Fruit fly (Drosophila melanogaster) whole organism, adult: Measurements from ENCODE around the gene CG6398.

ENCODE experiments used
- CG11617 ChIP-seq: fragments of 200-800 bp; sonication (Bioruptor generic); optimal IDR thresholded peaks from 2 replicates; lab custom pipeline; 2017; ENCODE audit warnings: mild to moderate bottlenecking, missing biosample characterization, missing genetic modification reagents, missing genetic modification characterization
- CG12768 ChIP-seq: fragments of 200-800 bp; sonication (Bioruptor generic); optimal IDR thresholded peaks from 2 replicates; lab custom pipeline; 2017; ENCODE audit warnings: missing biosample characterization, missing genetic modification characterization, mild to moderate bottlenecking, moderate library complexity, missing genetic modification reagents
- CG14711 ChIP-seq: fragments of 200-800 bp; sonication (Bioruptor generic); optimal IDR thresholded peaks from 2 replicates; lab custom pipeline; 2018; ENCODE audit warnings: missing biosample characterization, mild to moderate bottlenecking, missing genetic modification characterization, moderate library complexity
- CG1620 ChIP-seq: fragments of 200-800 bp; sonication (Bioruptor generic); optimal IDR thresholded peaks from 2 replicates; lab custom pipeline; 2016; ENCODE audit warnings: missing biosample characterization, missing genetic modification characterization
- CG33017 ChIP-seq: fragments of 200-800 bp; sonication (Bioruptor generic); optimal IDR thresholded peaks from 2 replicates; lab custom pipeline; 2018; ENCODE audit warnings: missing biosample characterization, mild to moderate bottlenecking, missing genetic modification characterization, moderate library complexity
- CG5204 ChIP-seq: fragments of 200-800 bp; sonication (Bioruptor generic); optimal IDR thresholded peaks from 2 replicates; lab custom pipeline; 2016; ENCODE audit warnings: missing biosample characterization, missing genetic modification characterization
- CG7045 ChIP-seq: fragments of 200-800 bp; sonication (Bioruptor generic); optimal IDR thresholded peaks from 2 replicates; lab custom pipeline; 2017; ENCODE audit warnings: missing biosample characterization, mild to moderate bottlenecking, missing genetic modification characterization
- CG7101 ChIP-seq: fragments of 200-800 bp; sonication (Bioruptor generic); optimal IDR thresholded peaks from 2 replicates; lab custom pipeline; 2018; ENCODE audit warnings: missing biosample characterization, mild to moderate bottlenecking, missing genetic modification characterization, moderate library complexity
- Clk ChIP-seq: fragments of 200-800 bp; sonication (Bioruptor generic); optimal IDR thresholded peaks from 2 replicates; lab custom pipeline; 2017; ENCODE audit warnings: missing biosample characterization, missing genetic modification characterization
- Crg-1 ChIP-seq: fragments of 200-800 bp; sonication (Bioruptor generic); optimal IDR thresholded peaks from 2 replicates; lab custom pipeline; 2016; ENCODE audit warnings: missing biosample characterization, missing genetic modification characterization
- Hr96 ChIP-seq: fragments of 200-800 bp; sonication (Bioruptor generic); optimal IDR thresholded peaks from 2 replicates; lab custom pipeline; 2016; ENCODE audit warnings: missing biosample characterization, missing genetic modification characterization
- Mnt ChIP-seq: fragments of 200-800 bp; sonication (Bioruptor generic); optimal IDR thresholded peaks from 2 replicates; lab custom pipeline; 2016; ENCODE audit warnings: missing biosample characterization, mild to moderate bottlenecking, missing genetic modification characterization
- bab1 ChIP-seq: fragments of 200-800 bp; sonication (Bioruptor generic); optimal IDR thresholded peaks from 3 replicates; lab custom pipeline; 2019; ENCODE audit warnings: missing biosample characterization, mild to moderate bottlenecking, missing genetic modification characterization, moderate library complexity
- cic ChIP-seq: fragments of 200-800 bp; sonication (Bioruptor generic); optimal IDR thresholded peaks from 2 replicates; lab custom pipeline; 2017; ENCODE audit warnings: missing biosample characterization, mild to moderate bottlenecking, missing genetic modification characterization, moderate library complexity
- cnc ChIP-seq, 2 experiments: fragments of >200 bp; optimal IDR thresholded peaks; 2 replicates each; lab custom pipeline; 2017
- kay ChIP-seq: fragments of 200-800 bp; sonication (Bioruptor generic); peaks from one replicate; lab custom pipeline; 2016; ENCODE audit warnings: missing biosample characterization, missing genetic modification characterization, borderline replicate concordance
- ovo ChIP-seq: fragments of 200-800 bp; sonication (Bioruptor generic); optimal IDR thresholded peaks from 2 replicates; lab custom pipeline; 2016; ENCODE audit warnings: missing biosample characterization, missing genetic modification characterization
- pad ChIP-seq: fragments of 200-800 bp; sonication (Bioruptor generic); optimal IDR thresholded peaks from 3 replicates; lab custom pipeline; 2017; ENCODE audit warnings: missing biosample characterization, missing genetic modification characterization, mild to moderate bottlenecking, moderate library complexity, missing genetic modification reagents
- tj ChIP-seq: fragments of 200-800 bp; sonication (Bioruptor generic); optimal IDR thresholded peaks from 3 replicates; lab custom pipeline; 2017; ENCODE audit warnings: missing biosample characterization, mild to moderate bottlenecking, missing genetic modification characterization, moderate library complexity
- toe ChIP-seq: fragments of 200-800 bp; sonication (Bioruptor generic); optimal IDR thresholded peaks from 2 replicates; lab custom pipeline; 2016; ENCODE audit warnings: missing biosample characterization, missing genetic modification characterization

The CG6398 gene

dm6 chrX:17881138-17882121, 50.8 kb downstream of the CG6398 start:
- peak; percentile 41 for TF ChIP-seq CG5204
- peak; percentile 45 for TF ChIP-seq pad (GFP tag; lab: Kevin White, UChicago)
- no peak for TF ChIP-seq CG12768 (GFP tag; lab: Kevin White, UChicago)
- peak; percentile 7 for TF ChIP-seq ovo (GFP tag; lab: Kevin White, UChicago)
- peak; percentile 73 for TF ChIP-seq CG7101 (tag; lab: Kevin White, UChicago)
- peak; percentile 24 for TF ChIP-seq Crg-1 (GFP tag; lab: Kevin White, UChicago)
- peak; percentile 18 for TF ChIP-seq Mnt (GFP tag; lab: Kevin White, UChicago)
- peak; percentile 81 for TF ChIP-seq bab1 (GFP tag; lab: Kevin White, UChicago)
- peak; percentile 40 for TF ChIP-seq CG33017 (tag; lab: Kevin White, UChicago)
- no peak for TF ChIP-seq CG11617
- no peak for TF ChIP-seq Clk
- no peak for TF ChIP-seq toe
- no peak for TF ChIP-seq Hr96 (GFP tag; lab: Kevin White, UChicago)
- TF ChIP-seq kay (GFP tag; lab: Kevin White, UChicago): peak; percentile 50
- no peak for TF ChIP-seq cnc (optimal IDR thresholded peaks at IDR 0.05; lab: Kevin White, UChicago)
- peak; percentile 69 for TF ChIP-seq CG14711 (tag; lab: Kevin White, UChicago)
- TF ChIP-seq tj: peak; percentile 84
- TF ChIP-seq CG7045: no peak
- TF ChIP-seq CG1620 (GFP tag; lab: Kevin White, UChicago): peak; percentile 33
- TF ChIP-seq cic (GFP tag; lab: Kevin White, UChicago): no peak

- no peak for TF ChIP-seq CG12768 (GFP tag; lab: Kevin White, UChicago)
- no peak for TF ChIP-seq Mnt (GFP tag; lab: Kevin White, UChicago)
- no peak for TF ChIP-seq Crg-1 (GFP tag; lab: Kevin White, UChicago)
- TF ChIP-seq toe: no peak
- no peak for TF ChIP-seq pad (GFP tag; lab: Kevin White, UChicago)
- no peak for TF ChIP-seq CG11617
- TF ChIP-seq Clk: no peak
- TF ChIP-seq CG7045: no peak
- TF ChIP-seq CG1620 (GFP tag; lab: Kevin White, UChicago): no peak
- TF ChIP-seq kay (GFP tag; lab: Kevin White, UChicago): no peak
- TF ChIP-seq cnc (optimal IDR thresholded peaks at IDR 0.05; lab: Kevin White, UChicago): no peak
- TF ChIP-seq CG5204: no peak
- no peak for TF ChIP-seq bab1 (GFP tag; lab: Kevin White, UChicago)
- TF ChIP-seq tj: no peak
- no peak for TF ChIP-seq Hr96 (GFP tag; lab: Kevin White, UChicago)
These were observed 52.1 kb downstream of the CG6398 start for dm6 chrX:17882769-17883168.

dm6 chrX:17883418-17883817, 52.8 kb downstream of the CG6398 start, which contains the start of gene CG12985:
Gene CG12985, plus strand, starts transcription at chrX:17883718.
- TF ChIP-seq Hr96 (GFP tag; lab: Kevin White, UChicago) (no peak), Crg-1 (GFP tag; lab: Kevin White, UChicago) (no peak), CG5204 (no peak), CG7045 (no peak), ovo (GFP tag; lab: Kevin White, UChicago) (no peak), kay (GFP tag; lab: Kevin White, UChicago) (no peak), toe (no peak), CG7101 (tag; lab: Kevin White, UChicago) (no peak), bab1 (GFP tag; lab: Kevin White, UChicago) (no peak)

dm6 chrX:17884567-17884966, 53.9 kb downstream of the CG6398 start:
- TF ChIP-seq tj (no peak), CG12768 (GFP tag; lab: Kevin White, UChicago) (no peak), CG5204 (no peak), CG7045 (no peak), Crg-1 (GFP tag; lab: Kevin White, UChicago) (no peak), CG1620 (GFP tag; lab: Kevin White, UChicago) (no peak), CG11617 (no peak), pad (GFP tag; lab: Kevin White, UChicago) (no peak), toe (no peak), Mnt (GFP tag; lab: Kevin White, UChicago) (no peak), cic (GFP tag; lab: Kevin White, UChicago) (no peak), kay (GFP tag; lab: Kevin White, UChicago) (no peak), CG7101 (tag; lab: Kevin White, UChicago) (no peak), cnc (optimal IDR thresholded peaks at IDR 0.05; lab: Kevin White, UChicago) (no peak), bab1 (GFP tag; lab: Kevin White, UChicago) (no peak)

dm6 chrX:17885295-17885694, 54.7 kb downstream of the CG6398 start:
- TF ChIP-seq Crg-1 (GFP tag; lab: Kevin White, UChicago) (no peak), CG33017 (tag; lab: Kevin White, UChicago) (no peak), tj (peak; percentile 58), Clk (no peak), CG14711 (tag; lab: Kevin White, UChicago) (peak; percentile 75), Mnt (GFP tag; lab: Kevin White, UChicago) (no peak)

dm6 chrX:17886107-17886448, 55.5 kb downstream of the CG6398 start:
- TF ChIP-seq bab1 (GFP tag; lab: Kevin White, UChicago): no peak
- TF ChIP-seq kay (GFP tag; lab: Kevin White, UChicago): no peak
- TF ChIP-seq ovo (GFP tag; lab: Kevin White, UChicago): no peak
- no peak for TF ChIP-seq Crg-1 (GFP tag; lab: Kevin White, UChicago)
- no peak for TF ChIP-seq cic (GFP tag; lab: Kevin White, UChicago)
- TF ChIP-seq CG11617: no peak
- no peak for TF ChIP-seq CG7045
- TF ChIP-seq Clk: no peak
- TF ChIP-seq CG1620 (GFP tag; lab: Kevin White, UChicago): no peak
